Worm (Caenorhabditis elegans): Measurements from ENCODE around the gene rga-8.
A peak's percentile ranks its signal among the peaks of the same experiment; 100 is the strongest.

DNA sequence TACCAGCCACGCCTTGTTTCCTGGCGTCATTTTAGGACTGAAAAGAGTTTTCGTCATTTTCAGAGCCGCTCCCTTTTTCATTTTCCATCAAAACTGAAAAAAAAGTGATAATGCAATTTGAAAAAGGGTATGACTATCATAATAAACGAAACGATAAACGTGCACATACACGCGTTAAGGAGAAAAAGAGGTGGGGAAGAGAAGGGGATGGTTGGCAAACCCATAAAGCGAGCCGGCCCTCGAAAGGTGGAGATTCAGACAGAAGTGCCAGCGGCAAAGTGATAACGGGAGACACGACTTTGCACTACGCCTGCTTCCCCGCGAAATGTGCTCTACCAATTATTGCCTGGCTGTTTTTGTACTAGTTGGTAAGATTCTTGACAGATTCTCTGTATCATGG, 26.8 kb downstream of the rga-8 start, which contains the start of gene nspg-14:
- TF ChIP-seq ets-5 (GFP tag; IDR thresholded peaks at IDR 0.05) (no peak), hlh-17 (GFP tag; optimal IDR thresholded peaks at IDR 0.05; ENCODE audit: borderline replicate concordance) (no peak), snpc-4 (tag; optimal IDR thresholded peaks at IDR 0.05) (no peak), zip-4 (GFP tag; optimal IDR thresholded peaks at IDR 0.05) (no peak), nhr-76 (tag; optimal IDR thresholded peaks at IDR 0.05) (no peak), pax-3 (tag; optimal IDR thresholded peaks at IDR 0.05) (no peak), sox-4 (tag; optimal IDR thresholded peaks at IDR 0.05) (no peak), tlp-1 (tag; optimal IDR thresholded peaks at IDR 0.05) (no peak), ama-1 (optimal IDR thresholded peaks at IDR 0.05) (no peak), skn-1 (tag; optimal IDR thresholded peaks at IDR 0.05) (no peak), ztf-11 (tag; optimal IDR thresholded peaks at IDR 0.05) (no peak), elt-2 (tag; optimal IDR thresholded peaks at IDR 0.05) (peak; percentile 61)
